Worm (Caenorhabditis elegans): Measurements from ENCODE around the gene egrh-1.

Gene egrh-1

DNA sequence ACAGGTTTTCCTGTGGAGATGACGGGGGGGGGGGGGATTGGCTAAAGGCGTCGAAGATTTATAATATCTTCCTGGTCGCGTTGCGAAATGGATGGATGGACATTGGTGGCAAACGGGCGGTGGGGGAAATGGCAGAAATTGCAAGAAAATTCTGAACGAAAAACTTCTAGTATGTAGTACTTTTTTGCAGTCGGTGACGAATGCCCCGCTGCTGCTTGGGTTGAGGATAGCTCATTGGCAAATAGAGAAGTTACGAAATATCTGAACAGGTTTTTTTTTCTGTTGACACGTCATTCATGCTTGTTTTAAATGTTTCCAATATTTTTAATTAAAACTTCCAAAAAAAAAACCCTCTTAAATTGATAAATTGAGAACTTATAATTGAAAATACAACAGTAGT lies 26.2 kb upstream of the egrh-1 start:
- no peak for TF ChIP-seq lin-39 (tag; optimal IDR thresholded peaks at IDR 0.05)
- no peak for TF ChIP-seq sox-4 (tag; optimal IDR thresholded peaks at IDR 0.05)
- no peak for TF ChIP-seq ceh-82 (tag; optimal IDR thresholded peaks at IDR 0.05)
- TF ChIP-seq ama-1 (optimal IDR thresholded peaks at IDR 0.05), result no peak
- peak; percentile 30 for TF ChIP-seq zip-4 (GFP tag; optimal IDR thresholded peaks at IDR 0.05)
- TF ChIP-seq lsy-2 (tag; optimal IDR thresholded peaks at IDR 0.05), result no peak
- peak; percentile 25 for TF ChIP-seq ztf-4 (tag; optimal IDR thresholded peaks at IDR 0.05)
- TF ChIP-seq sup-37 (GFP tag; optimal IDR thresholded peaks at IDR 0.05), result no peak
- TF ChIP-seq blmp-1 (tag; optimal IDR thresholded peaks at IDR 0.05), result peak; percentile 31
- TF ChIP-seq hlh-17 (GFP tag; optimal IDR thresholded peaks at IDR 0.05; ENCODE audit: borderline replicate concordance), result no peak
- TF ChIP-seq grh-1 (GFP tag; IDR thresholded peaks at IDR 0.05), result peak; percentile 67
- TF ChIP-seq elt-3 (tag; optimal IDR thresholded peaks at IDR 0.05), result no peak

DNA sequence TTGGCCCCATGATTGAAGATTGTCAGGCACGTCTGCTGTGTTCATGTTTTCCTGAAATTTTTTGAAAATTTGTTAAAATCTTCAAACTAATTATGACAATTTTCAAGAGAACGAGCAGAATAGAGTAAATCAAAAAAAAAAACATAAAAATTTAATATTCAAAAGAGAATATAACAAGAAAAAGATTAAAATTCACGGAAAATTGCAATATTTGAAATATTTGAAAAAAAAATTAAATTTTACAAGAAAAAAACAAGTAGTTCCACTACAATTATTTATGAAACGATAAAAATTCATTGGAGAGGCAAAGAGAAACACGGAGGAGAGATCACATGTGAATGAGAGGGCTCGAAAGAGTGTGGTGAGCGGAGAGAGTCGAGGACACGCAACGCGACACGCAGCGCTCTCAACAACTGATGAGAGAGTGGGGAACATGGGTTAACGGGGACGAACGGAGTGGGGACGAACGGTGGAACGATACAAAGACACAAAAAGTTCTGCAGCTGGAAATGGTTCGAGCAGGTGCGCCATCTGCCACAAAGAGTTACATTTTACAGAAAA lies 21.2 kb upstream of the egrh-1 start, which contains the start of gene mbk-1:
mbk-1 (minus strand) TSS at position 51 of the 561 bp plus-strand sequence.
- TF ChIP-seq egl-27 (tag; optimal IDR thresholded peaks at IDR 0.05), result peak in 1 of 2 experiments; percentile 7
- TF ChIP-seq fkh-4 (tag; optimal IDR thresholded peaks at IDR 0.05; ENCODE audit: borderline replicate concordance), result no peak
- TF ChIP-seq lir-3 (tag; optimal IDR thresholded peaks at IDR 0.05; ENCODE audit: poor library complexity), result no peak
- TF ChIP-seq zip-4 (GFP tag; optimal IDR thresholded peaks at IDR 0.05), result no peak
- TF ChIP-seq pqm-1 (tag; optimal IDR thresholded peaks at IDR 0.05), result no peak
- TF ChIP-seq alr-1 (tag; optimal IDR thresholded peaks at IDR 0.05; ENCODE audit: borderline replicate concordance), result no peak
- TF ChIP-seq elt-2 (tag; optimal IDR thresholded peaks at IDR 0.05), result peak; percentile 56
- no peak for TF ChIP-seq ets-5 (GFP tag; IDR thresholded peaks at IDR 0.05)
- TF ChIP-seq rnt-1 (tag; optimal IDR thresholded peaks at IDR 0.05), result no peak
- no peak for TF ChIP-seq C04F5.9 (tag; optimal IDR thresholded peaks at IDR 0.05)
- no peak for TF ChIP-seq snpc-4 (tag; optimal IDR thresholded peaks at IDR 0.05)
- no peak for TF ChIP-seq nhr-11 (tag; optimal IDR thresholded peaks at IDR 0.05)
- TF ChIP-seq nhr-85 (tag), result peak; percentile 74
- no peak for TF ChIP-seq F16B12.6 (tag; optimal IDR thresholded peaks at IDR 0.05)
- no peak for TF ChIP-seq Y116A8C.19 (tag; optimal IDR thresholded peaks at IDR 0.05; ENCODE audit: borderline replicate concordance)
- TF ChIP-seq ceh-63 (GFP tag; optimal IDR thresholded peaks at IDR 0.05), result no peak
- no peak for TF ChIP-seq lin-13 (GFP tag; optimal IDR thresholded peaks at IDR 0.05)
- TF ChIP-seq efl-3 (GFP tag; optimal IDR thresholded peaks at IDR 0.05), result no peak
- TF ChIP-seq nhr-20 (tag; optimal IDR thresholded peaks at IDR 0.05), result peak; percentile 83
- TF ChIP-seq mef-2 (tag; optimal IDR thresholded peaks at IDR 0.05), result no peak
- peak; percentile 35 for TF ChIP-seq blmp-1 (tag; optimal IDR thresholded peaks at IDR 0.05)
- no peak for TF ChIP-seq sup-37 (GFP tag; optimal IDR thresholded peaks at IDR 0.05)
- TF ChIP-seq dsc-1 (tag; optimal IDR thresholded peaks at IDR 0.05), result peak; percentile 51
- TF ChIP-seq fos-1 (tag; optimal IDR thresholded peaks at IDR 0.05), result no peak
- peak; percentile 39 to 74 for TF ChIP-seq efl-1 (optimal IDR thresholded peaks at IDR 0.05)
- TF ChIP-seq efl-1 (GFP tag; optimal IDR thresholded peaks at IDR 0.05 in 1 of 2), result peak; percentile 10 to 35
- peak; percentile 39 for TF ChIP-seq irx-1 (tag; optimal IDR thresholded peaks at IDR 0.05)
- TF ChIP-seq fkh-10 (GFP tag; optimal IDR thresholded peaks at IDR 0.05), result no peak
- TF ChIP-seq sox-4 (tag; optimal IDR thresholded peaks at IDR 0.05), result no peak
- TF ChIP-seq tbx-2 (tag; optimal IDR thresholded peaks at IDR 0.05), result peak; percentile 60
- peak; percentile 73 for TF ChIP-seq nhr-47 (tag; optimal IDR thresholded peaks at IDR 0.05)
- TF ChIP-seq lin-39 (tag; optimal IDR thresholded peaks at IDR 0.05), result no peak
- peak; percentile 54 for TF ChIP-seq nhr-90 (tag; optimal IDR thresholded peaks at IDR 0.05; ENCODE audit: poor library complexity)
- peak; percentile 85 for TF ChIP-seq nhr-71 (tag; optimal IDR thresholded peaks at IDR 0.05)
- TF ChIP-seq ceh-88 (GFP tag; IDR thresholded peaks at IDR 0.05), result no peak
- TF ChIP-seq egl-13 (tag; optimal IDR thresholded peaks at IDR 0.05), result peak; percentile 57
- no peak for TF ChIP-seq pag-3 (tag; optimal IDR thresholded peaks at IDR 0.05; ENCODE audit: borderline replicate concordance, insufficient read depth)
- TF ChIP-seq xbp-1 (tag; optimal IDR thresholded peaks at IDR 0.05), result peak; percentile 31
- peak; percentile 97 for TF ChIP-seq lin-14 (GFP tag; optimal IDR thresholded peaks at IDR 0.05)
- no peak for TF ChIP-seq pax-3 (tag; optimal IDR thresholded peaks at IDR 0.05)
- peak; percentile 47 for TF ChIP-seq nhr-19 (GFP tag; conservative IDR thresholded peaks at IDR 0.05)
- peak; percentile 48 to 76 for TF ChIP-seq lsy-2 (tag; optimal IDR thresholded peaks at IDR 0.05)
- no peak for TF ChIP-seq ztf-4 (tag; optimal IDR thresholded peaks at IDR 0.05)
- no peak for TF ChIP-seq mab-9 (GFP tag; IDR thresholded peaks at IDR 0.05)
